Worm (Caenorhabditis elegans): Measurements from ENCODE around the gene Y116F11B.13.

Y116F11B.13 gene

DNA sequence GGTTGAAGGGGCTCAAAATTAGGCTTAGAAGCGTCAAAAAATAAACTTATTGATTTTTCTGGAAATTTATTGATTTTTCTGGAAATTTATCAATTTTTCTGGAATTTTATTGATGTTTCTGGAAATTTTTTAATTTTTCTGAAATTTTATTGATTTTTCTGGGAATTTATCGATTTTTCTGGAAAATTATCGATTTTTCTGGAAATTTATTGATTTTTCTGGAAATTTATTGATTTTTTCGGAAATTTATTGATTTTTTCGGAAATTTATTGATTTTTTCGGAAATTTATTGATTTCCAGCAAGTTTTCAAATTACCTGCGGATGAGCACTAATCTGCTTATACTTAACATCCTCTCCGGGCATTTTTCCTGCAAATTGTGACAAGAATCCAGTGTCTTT, 18.8 kb downstream of the Y116F11B.13 start:
- no peak for TF ChIP-seq dao-5 (tag; optimal IDR thresholded peaks at IDR 0.05)
- TF ChIP-seq him-1 (tag; optimal IDR thresholded peaks at IDR 0.05): no peak
- TF ChIP-seq W03F9.2 (tag; optimal IDR thresholded peaks at IDR 0.05): no peak

- TF ChIP-seq dao-5 (tag; optimal IDR thresholded peaks at IDR 0.05) (no peak), W03F9.2 (tag; optimal IDR thresholded peaks at IDR 0.05) (no peak), him-1 (tag; optimal IDR thresholded peaks at IDR 0.05) (no peak)
These were observed 21.8 kb downstream of the Y116F11B.13 start for ce11 chrV:19904790-19905189.

- TF ChIP-seq W03F9.2 (tag; optimal IDR thresholded peaks at IDR 0.05): no peak
- TF ChIP-seq him-1 (tag; optimal IDR thresholded peaks at IDR 0.05): no peak
- TF ChIP-seq dao-5 (tag; optimal IDR thresholded peaks at IDR 0.05): no peak
These were observed 23.0 kb downstream of the Y116F11B.13 start for ce11 chrV:19905988-19906387.

DNA sequence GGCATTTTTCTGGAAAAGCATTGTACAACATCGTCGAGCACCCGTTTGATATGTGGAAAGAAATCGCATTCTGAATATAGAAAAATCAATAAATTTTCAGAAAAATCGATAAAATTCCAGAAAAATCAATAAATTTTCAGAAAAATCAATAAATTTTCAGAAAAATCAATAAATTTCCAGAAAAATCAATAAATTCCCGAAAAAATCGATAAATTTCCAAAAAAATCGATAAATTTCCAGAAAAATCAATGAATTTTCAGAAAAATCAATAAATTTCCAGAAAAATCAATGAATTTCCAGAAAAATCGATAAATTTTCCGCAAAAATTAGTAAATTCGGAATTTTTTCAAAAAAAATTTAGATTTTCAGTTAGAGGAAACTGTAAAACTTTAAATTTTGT, 24.3 kb downstream of the Y116F11B.13 start, which contains the start of gene fars-2:
Gene fars-2 (minus strand): TSS at position 70 of the 400 bp plus-strand sequence.
- no peak for TF ChIP-seq dao-5 (tag; optimal IDR thresholded peaks at IDR 0.05)
- TF ChIP-seq him-1 (tag; optimal IDR thresholded peaks at IDR 0.05): no peak
- TF ChIP-seq W03F9.2 (tag; optimal IDR thresholded peaks at IDR 0.05): no peak

DNA sequence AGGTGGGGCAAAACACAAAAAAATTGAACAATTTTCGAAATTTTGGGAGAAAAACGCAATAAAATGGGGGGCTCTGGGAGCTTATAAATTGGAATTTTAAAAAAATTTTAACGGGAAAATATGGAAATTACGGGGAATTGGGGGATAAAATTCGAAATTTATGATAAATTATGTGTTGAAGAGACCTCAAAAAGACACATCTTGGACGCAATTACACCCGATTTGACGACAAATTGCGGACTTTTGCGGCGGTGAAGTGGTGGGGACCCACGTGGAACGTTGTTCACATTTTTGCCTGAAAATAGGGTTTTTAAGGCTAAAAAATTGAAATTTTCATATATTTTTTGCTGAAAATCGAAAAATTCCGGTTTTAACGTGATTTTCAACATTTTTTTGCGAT, 25.8 kb downstream of the Y116F11B.13 start:
- no peak for TF ChIP-seq dao-5 (tag; optimal IDR thresholded peaks at IDR 0.05)
- TF ChIP-seq W03F9.2 (tag; optimal IDR thresholded peaks at IDR 0.05): no peak
- TF ChIP-seq him-1 (tag; optimal IDR thresholded peaks at IDR 0.05): no peak

DNA sequence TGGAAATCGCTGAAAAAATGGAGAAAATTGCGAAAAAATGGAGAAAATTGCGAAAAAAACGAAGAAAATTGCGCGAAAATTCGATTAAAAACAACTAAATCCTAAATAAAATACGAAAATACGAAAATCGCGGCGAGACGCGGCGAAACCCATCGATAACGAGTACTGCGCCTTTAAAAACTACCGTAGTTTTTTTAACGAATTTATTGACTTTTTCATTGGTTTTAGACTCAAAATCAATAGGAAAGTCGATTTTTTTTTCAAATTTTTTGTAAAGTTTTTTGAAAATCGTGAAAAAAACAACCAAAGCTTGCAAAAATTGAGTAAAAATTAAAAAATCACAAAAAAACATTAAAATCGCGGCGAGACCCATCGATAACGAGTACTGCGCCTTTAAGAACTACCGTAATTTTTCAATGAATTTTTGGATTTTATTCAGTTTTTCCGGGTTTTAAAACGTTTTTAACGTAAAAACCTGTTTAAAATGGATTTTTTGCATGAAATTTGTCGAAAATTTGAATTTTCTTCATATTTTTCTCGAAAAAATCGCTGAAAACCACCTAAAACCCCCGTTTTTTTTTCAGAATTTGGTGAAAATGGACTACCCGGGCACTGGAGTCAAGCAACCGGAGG, 33.1 kb downstream of the Y116F11B.13 start, which contains the start of the genes chk-2 and Y60A3A.19:
Gene chk-2 (minus strand): TSS at position 51 of the 633 bp plus-strand sequence.
Gene Y60A3A.19 (plus strand): TSS at position 583 of the 633 bp plus-strand sequence.
- TF ChIP-seq him-1 (tag; optimal IDR thresholded peaks at IDR 0.05) (no peak), W03F9.2 (tag; optimal IDR thresholded peaks at IDR 0.05) (no peak), dao-5 (tag; optimal IDR thresholded peaks at IDR 0.05) (no peak)

- no peak for TF ChIP-seq him-1 (tag; optimal IDR thresholded peaks at IDR 0.05)
- TF ChIP-seq W03F9.2 (tag; optimal IDR thresholded peaks at IDR 0.05): no peak
- no peak for TF ChIP-seq dao-5 (tag; optimal IDR thresholded peaks at IDR 0.05)
These were observed 39.6 kb downstream of the Y116F11B.13 start, which contains the start of gene Y60A3A.16 for ce11 chrV:19922613-19923012. Y60A3A.16 (minus strand) TSS chrV:19922713.

- TF ChIP-seq W03F9.2 (tag; optimal IDR thresholded peaks at IDR 0.05): no peak
- no peak for TF ChIP-seq him-1 (tag; optimal IDR thresholded peaks at IDR 0.05)
- TF ChIP-seq dao-5 (tag; optimal IDR thresholded peaks at IDR 0.05): no peak
These were observed 40.9 kb downstream of the Y116F11B.13 start, which contains the start of gene skr-4 for ce11 chrV:19923924-19924323. skr-4 (plus strand) TSS chrV:19924224.

- TF ChIP-seq dao-5 (tag; optimal IDR thresholded peaks at IDR 0.05) (no peak), him-1 (tag; optimal IDR thresholded peaks at IDR 0.05) (no peak), W03F9.2 (tag; optimal IDR thresholded peaks at IDR 0.05) (no peak)
These were observed 51.2 kb downstream of the Y116F11B.13 start, which contains the start of gene algn-7 for ce11 chrV:19934223-19934622. algn-7 (minus strand) TSS chrV:19934323.
